Fruit fly (Drosophila melanogaster) whole organism, prepupa: Measurements from ENCODE around the gene upd2.

Source experiments
- CG31627 ChIP-seq: fragments of 200-800 bp; sonication (Bioruptor generic); optimal IDR thresholded peaks from 3 replicates; lab custom pipeline; 2016; ENCODE audit warnings: missing biosample characterization, missing genetic modification characterization
- vri ChIP-seq: fragments of 200-800 bp; sonication (Bioruptor generic); optimal IDR thresholded peaks from 3 replicates; lab custom pipeline; 2016; ENCODE audit warnings: missing biosample characterization, mild to moderate bottlenecking, missing genetic modification characterization

dm6 chrX:18262151-18262550, 19.1 kb upstream of the upd2 start:
- no peak for TF ChIP-seq CG31627
- TF ChIP-seq vri (GFP tag; lab: Kevin White, UChicago), result no peak
